Worm (Caenorhabditis elegans) whole organism, mixed stage, embryonic: ENCODE measurements around the gene exc-12.

ENCODE experiments used
- M03D4.4 ChIP-seq: sonication (generic microtip); optimal IDR thresholded peaks from 2 replicates; lab custom pipeline; 2017; ENCODE audit warnings: mild to moderate bottlenecking, missing genetic modification characterization, missing compliant biosample characterization
- elt-3 ChIP-seq: fragments of 150-350 bp; optimal IDR thresholded peaks from 2 replicates; lab custom pipeline; 2014; ENCODE audit warnings: missing biosample characterization, missing genetic modification characterization
- lin-13 ChIP-seq: fragments of 150-350 bp; optimal IDR thresholded peaks from 2 replicates; lab custom pipeline; 2014; ENCODE audit warnings: missing biosample characterization, missing genetic modification characterization
- nhr-2 ChIP-seq: fragments of 150-350 bp; optimal IDR thresholded peaks from 2 replicates; lab custom pipeline; 2014; ENCODE audit warnings: missing biosample characterization, missing genetic modification characterization
- nhr-28 ChIP-seq: fragments of 150-350 bp; optimal IDR thresholded peaks from 2 replicates; lab custom pipeline; 2014; ENCODE audit warnings: missing biosample characterization, missing genetic modification characterization

- TF ChIP-seq nhr-2 (tag; lab: Kevin White, UChicago) (no peak), M03D4.4 (tag; lab: Kevin White, UChicago) (no peak), nhr-28 (tag; lab: Kevin White, UChicago) (no peak), lin-13 (tag; lab: Kevin White, UChicago) (no peak), elt-3 (tag; lab: Kevin White, UChicago) (no peak)
Measured at ce11 chrIII:13526702-13527101, 43.5 kb downstream of the exc-12 start.
